Worm (Caenorhabditis elegans) whole organism, L2 larva: ENCODE results near the gene ddl-1.

ENCODE experiments used
- C34F6.9 ChIP-seq: fragments of 150-350 bp; optimal IDR thresholded peaks from 2 replicates; lab custom pipeline; 2014; ENCODE audit warnings: missing biosample characterization, missing genetic modification characterization
- F13H6.1 ChIP-seq: sonication (generic microtip); optimal IDR thresholded peaks from 2 replicates; lab custom pipeline; 2016; ENCODE audit warnings: missing genetic modification characterization, missing compliant biosample characterization
- R02D3.7 ChIP-seq: fragments of 150-350 bp; optimal IDR thresholded peaks from 2 replicates; lab custom pipeline; 2014; ENCODE audit warnings: missing biosample characterization, missing genetic modification characterization
- Y55F3AM.14 ChIP-seq: fragments of 200-800 bp; sonication (Bioruptor generic); optimal IDR thresholded peaks from 2 replicates; lab custom pipeline; 2018; ENCODE audit warnings: mild to moderate bottlenecking, missing genetic modification characterization, missing compliant biosample characterization
- ZK546.5 ChIP-seq: sonication (generic microtip); optimal IDR thresholded peaks from 2 replicates; lab custom pipeline; 2017; ENCODE audit warnings: missing biosample characterization, missing genetic modification characterization
- aly-2 ChIP-seq: fragments of 150-350 bp; optimal IDR thresholded peaks from 2 replicates; lab custom pipeline; 2014; ENCODE audit warnings: missing biosample characterization, missing genetic modification characterization
- ceh-16 ChIP-seq: fragments of 150-350 bp; optimal IDR thresholded peaks from 2 replicates; lab custom pipeline; 2014; ENCODE audit warnings: missing biosample characterization, missing genetic modification characterization
- crh-2 ChIP-seq: sonication (generic microtip); optimal IDR thresholded peaks from 2 replicates; lab custom pipeline; 2017; ENCODE audit warnings: missing biosample characterization, missing genetic modification characterization
- elt-1 ChIP-seq: fragments of 150-350 bp; optimal IDR thresholded peaks from 2 replicates; lab custom pipeline; 2014; ENCODE audit warnings: missing biosample characterization, missing genetic modification characterization
- gmeb-1 ChIP-seq: fragments of 150-350 bp; optimal IDR thresholded peaks from 2 replicates; lab custom pipeline; 2014; ENCODE audit warnings: missing biosample characterization, missing genetic modification characterization
- lin-11 ChIP-seq: fragments of 150-350 bp; sonication (generic microtip); optimal IDR thresholded peaks from 2 replicates; lab custom pipeline; 2014; ENCODE audit warnings: missing biosample characterization, missing genetic modification characterization, inconsistent platforms, mixed read lengths
- lin-13 ChIP-seq: fragments of 150-350 bp; optimal IDR thresholded peaks from 2 replicates; lab custom pipeline; 2014; ENCODE audit warnings: missing biosample characterization, missing genetic modification reagents, missing genetic modification characterization
- lin-39 ChIP-seq: fragments of 150-350 bp; optimal IDR thresholded peaks from 2 replicates; lab custom pipeline; 2014; ENCODE audit warnings: missing biosample characterization, missing genetic modification reagents, missing genetic modification characterization
- lsy-2 ChIP-seq, 2 experiments: fragments of 150-350 bp in 1 of 2; sonication (generic microtip) in 1 of 2; optimal IDR thresholded peaks; 2 replicates each; lab custom pipeline; 2014 to 2017; ENCODE audit warnings: missing biosample characterization in 2 of 2, missing genetic modification characterization in 2 of 2
- mbf-1 ChIP-seq: sonication (generic microtip); optimal IDR thresholded peaks from 2 replicates; lab custom pipeline; 2017; ENCODE audit warnings: missing biosample characterization, missing genetic modification characterization
- mdl-1 ChIP-seq, 2 experiments: fragments of 150-350 bp in 1 of 2; sonication (generic microtip) in 1 of 2; optimal IDR thresholded peaks; 2 replicates each; lab custom pipeline; 2017; ENCODE audit warnings: missing biosample characterization in 2 of 2, missing genetic modification characterization in 2 of 2
- nhr-10 ChIP-seq: sonication (generic microtip); optimal IDR thresholded peaks from 2 replicates; lab custom pipeline; 2017; ENCODE audit warnings: missing biosample characterization, missing genetic modification characterization
- nhr-12 ChIP-seq: fragments of 150-350 bp; optimal IDR thresholded peaks from 2 replicates; lab custom pipeline; 2014; ENCODE audit warnings: missing biosample characterization, missing genetic modification characterization
- nhr-23 ChIP-seq: fragments of 150-350 bp; optimal IDR thresholded peaks from 2 replicates; lab custom pipeline; 2014; ENCODE audit warnings: missing biosample characterization, missing genetic modification reagents, missing genetic modification characterization
- nhr-6 ChIP-seq: fragments of 150-350 bp; optimal IDR thresholded peaks from 2 replicates; lab custom pipeline; 2014; ENCODE audit warnings: missing biosample characterization, missing genetic modification characterization
- peb-1 ChIP-seq: fragments of 150-350 bp; optimal IDR thresholded peaks from 2 replicates; lab custom pipeline; 2014; ENCODE audit warnings: missing biosample characterization, missing genetic modification characterization
- sem-4 ChIP-seq: fragments of 150-350 bp; optimal IDR thresholded peaks from 2 replicates; lab custom pipeline; 2014; ENCODE audit warnings: missing biosample characterization, missing genetic modification reagents, missing genetic modification characterization
- skn-1 ChIP-seq: sonication (generic microtip); optimal IDR thresholded peaks from 2 replicates; lab custom pipeline; 2017; ENCODE audit warnings: missing biosample characterization, missing genetic modification characterization
- sma-9 ChIP-seq, 2 experiments: fragments of 150-350 bp in 1 of 2; sonication (generic microtip) in 1 of 2; optimal IDR thresholded peaks; 2 replicates each; lab custom pipeline; 2014 to 2016; ENCODE audit warnings: missing genetic modification characterization in 2 of 2, mild to moderate bottlenecking in 1 of 2, missing biosample characterization in 1 of 2, missing compliant biosample characterization in 1 of 2, missing genetic modification reagents in 1 of 2, moderate library complexity in 1 of 2
- snpc-4 ChIP-seq: fragments of 150-350 bp; optimal IDR thresholded peaks from 2 replicates; lab custom pipeline; 2014; ENCODE audit warnings: missing biosample characterization, missing genetic modification characterization
- unc-39 ChIP-seq: fragments of 150-350 bp; optimal IDR thresholded peaks from 2 replicates; lab custom pipeline; 2014; ENCODE audit warnings: missing biosample characterization, missing genetic modification characterization
- unc-55 ChIP-seq: fragments of 150-350 bp; sonication (generic microtip); optimal IDR thresholded peaks from 3 replicates; lab custom pipeline; 2014; ENCODE audit warnings: missing biosample characterization, missing genetic modification reagents, missing genetic modification characterization
- zag-1 ChIP-seq: fragments of 150-350 bp; optimal IDR thresholded peaks from 2 replicates; lab custom pipeline; 2014; ENCODE audit warnings: missing biosample characterization, missing genetic modification characterization
- ztf-1 ChIP-seq: fragments of 200-800 bp; sonication (Bioruptor generic); conservative IDR thresholded peaks from 2 replicates; pipeline ENCODE4 v1.3.6; 2022; ENCODE audit warnings: missing genetic modification characterization, missing compliant biosample characterization
- ztf-11 ChIP-seq: sonication (generic microtip); optimal IDR thresholded peaks from 2 replicates; lab custom pipeline; 2017; ENCODE audit warnings: missing biosample characterization, missing genetic modification characterization
- ztf-4 ChIP-seq: fragments of 150-350 bp; optimal IDR thresholded peaks from 2 replicates; lab custom pipeline; 2014; ENCODE audit warnings: missing biosample characterization, missing genetic modification characterization

ddl-1 gene

DNA sequence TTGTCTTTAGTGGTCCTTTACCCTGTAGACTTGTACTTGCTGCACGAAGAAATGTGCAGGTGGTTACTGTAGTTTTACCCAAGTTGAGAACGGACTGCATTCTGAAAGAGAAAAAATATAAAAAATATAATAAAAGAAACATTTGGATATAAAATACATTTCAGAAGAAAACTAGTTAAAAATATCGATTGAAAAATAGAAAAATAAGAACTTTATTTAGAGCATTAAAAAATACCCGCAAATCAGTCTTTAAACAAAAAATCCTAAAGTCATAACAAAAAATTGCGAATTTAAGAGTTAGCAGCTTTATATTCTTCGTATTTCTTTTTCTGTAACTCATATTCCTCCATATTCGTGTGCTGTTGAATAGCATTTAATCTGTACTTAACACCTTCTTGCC is 20.7 kb upstream of the ddl-1 start, which contains the start of gene C25H3.7:
TSS of gene C25H3.7 (minus strand) at position 101 of the 400 bp plus-strand sequence.
- TF ChIP-seq lin-39 (tag; lab: Kevin White, UChicago) (no peak), ZK546.5 (tag; lab: Kevin White, UChicago) (no peak), C34F6.9 (tag; lab: Kevin White, UChicago) (no peak)

DNA sequence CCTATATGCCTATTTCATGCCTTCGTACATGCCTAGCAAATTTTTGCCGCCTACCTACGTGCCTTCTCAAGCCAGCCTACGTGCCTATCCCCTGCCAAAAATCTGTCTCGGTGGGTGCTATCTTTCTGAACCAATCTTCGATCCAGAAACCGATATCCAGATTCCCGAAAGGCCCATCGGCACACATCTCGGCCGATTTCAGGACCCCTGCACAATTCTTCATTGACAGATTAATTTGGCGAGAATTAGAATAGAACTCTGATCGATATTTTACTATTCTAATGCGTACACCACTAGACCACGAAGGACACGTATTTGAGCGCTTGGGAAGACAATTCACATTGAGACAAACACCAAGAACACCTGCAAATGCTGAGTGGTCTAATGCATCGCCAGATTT is 19.4 kb upstream of the ddl-1 start:
- TF ChIP-seq nhr-23 (tag; lab: Kevin White, UChicago) (no peak), unc-39 (tag; lab: Kevin White, UChicago) (no peak), C34F6.9 (tag; lab: Kevin White, UChicago) (no peak), mdl-1 (tag; optimal IDR thresholded peaks at IDR 0.05; lab: Kevin White, UChicago) (no peak)
- TF ChIP-seq, all 48 proteins: peak for 0

ce11 chrII:5665991-5666390 is 17.8 kb upstream of the ddl-1 start, which contains the start of gene C25H3.16:
C25H3.16 (plus strand) TSS chrII:5666291.
- TF ChIP-seq ztf-4 (tag; lab: Kevin White, UChicago) (no peak), zag-1 (tag; lab: Kevin White, UChicago) (no peak), crh-2 (no peak), gmeb-1 (no peak), skn-1 (tag; lab: Kevin White, UChicago) (no peak), elt-1 (tag; lab: Kevin White, UChicago) (no peak), nhr-12 (tag; lab: Kevin White, UChicago) (no peak), sem-4 (tag; lab: Kevin White, UChicago) (no peak), nhr-23 (tag; lab: Kevin White, UChicago) (no peak)

ce11 chrII:5665029-5665428 is 16.9 kb upstream of the ddl-1 start, which contains the start of gene C25H3.15:
C25H3.15 (plus strand) TSS chrII:5665329.
- TF ChIP-seq snpc-4 (tag; lab: Kevin White, UChicago) (no peak), ZK546.5 (tag; lab: Kevin White, UChicago) (no peak), zag-1 (tag; lab: Kevin White, UChicago) (no peak), lin-39 (tag; lab: Kevin White, UChicago) (no peak), R02D3.7 (no peak), lsy-2 (tag; optimal IDR thresholded peaks at IDR 0.05; lab: Kevin White, UChicago) (no peak), nhr-10 (tag; lab: Kevin White, UChicago) (no peak), Y55F3AM.14 (GFP tag; lab: Kevin White, UChicago) (no peak)

ce11 chrII:5663180-5663791 is 15.1 kb upstream of the ddl-1 start:
- TF ChIP-seq nhr-6 (tag; lab: Kevin White, UChicago), result no peak
- TF ChIP-seq ceh-16, result no peak
- no peak for TF ChIP-seq elt-1 (tag; lab: Kevin White, UChicago)
- TF ChIP-seq unc-55 (GFP tag; lab: Kevin White, UChicago), result peak; percentile 44
- TF ChIP-seq aly-2 (tag; lab: Kevin White, UChicago), result no peak
- TF ChIP-seq F13H6.1, result no peak
- TF ChIP-seq ztf-1 (GFP tag; lab: Robert Waterston, UW), result no peak
- TF ChIP-seq sma-9 (GFP tag; optimal IDR thresholded peaks at IDR 0.05; lab: Kevin White, UChicago), result peak; percentile 4
- no peak for TF ChIP-seq sma-9 (tag; optimal IDR thresholded peaks at IDR 0.05; lab: Kevin White, UChicago)
- TF ChIP-seq C34F6.9 (tag; lab: Kevin White, UChicago), result peak; percentile 29
- peak; percentile 39 for TF ChIP-seq crh-2
- TF ChIP-seq lin-11 (tag; lab: Kevin White, UChicago), result no peak
- no peak for TF ChIP-seq ztf-4 (tag; lab: Kevin White, UChicago)
- TF ChIP-seq peb-1 (tag; lab: Kevin White, UChicago), result no peak
- TF ChIP-seq lsy-2 (tag; optimal IDR thresholded peaks at IDR 0.05; lab: Kevin White, UChicago), result peak in 1 of 2 experiments; percentile 49
- no peak for TF ChIP-seq lin-13 (GFP tag; lab: Kevin White, UChicago)
- no peak for TF ChIP-seq ZK546.5 (tag; lab: Kevin White, UChicago)
- no peak for TF ChIP-seq lin-39 (tag; lab: Kevin White, UChicago)
- TF ChIP-seq nhr-10 (tag; lab: Kevin White, UChicago), result no peak
- no peak for TF ChIP-seq snpc-4 (tag; lab: Kevin White, UChicago)
- TF ChIP-seq mbf-1 (tag; lab: Kevin White, UChicago), result no peak
- TF ChIP-seq ztf-11 (tag; lab: Kevin White, UChicago), result no peak
- TF ChIP-seq, all 48 proteins: peak for 5
